Worm (Caenorhabditis elegans) whole organism, early embryonic: ENCODE data around the gene F52D2.12.
"Not testable (repeated sequence)": the region's sequence is repeated elsewhere in the genome, so short reads cannot be mapped to it uniquely, and the experiment has no call there.

Experiments
- B0310.2 ChIP-seq: sonication (generic microtip); optimal IDR thresholded peaks from 2 replicates; lab custom pipeline; 2016; ENCODE audit warnings: mild to moderate bottlenecking, missing genetic modification characterization, missing compliant biosample characterization
- F13C5.2 ChIP-seq: sonication (generic microtip); optimal IDR thresholded peaks from 2 replicates; lab custom pipeline; 2017; ENCODE audit warnings: mild to moderate bottlenecking, missing genetic modification characterization, inconsistent platforms, missing compliant biosample characterization
- aly-1 ChIP-seq: sonication (generic microtip); optimal IDR thresholded peaks from 2 replicates; lab custom pipeline; 2016; ENCODE audit warnings: missing genetic modification characterization, missing compliant biosample characterization
- ama-1 ChIP-seq: fragments of 150-350 bp; optimal IDR thresholded peaks from 2 replicates; lab custom pipeline; 2014
- ceh-13 ChIP-seq: fragments of 200-800 bp; sonication (Bioruptor generic); optimal IDR thresholded peaks from 2 replicates; lab custom pipeline; 2018; ENCODE audit warnings: mild to moderate bottlenecking, missing genetic modification characterization, missing compliant biosample characterization
- ceh-36 ChIP-seq: sonication (generic microtip); optimal IDR thresholded peaks from 2 replicates; lab custom pipeline; 2016; ENCODE audit warnings: missing genetic modification characterization, inconsistent platforms, missing compliant biosample characterization
- ets-7 ChIP-seq: sonication (generic microtip); optimal IDR thresholded peaks from 2 replicates; lab custom pipeline; 2016; ENCODE audit warnings: missing genotype, missing genetic modification characterization, missing compliant biosample characterization
- flt-1 ChIP-seq: fragments of 200-800 bp; sonication (Bioruptor generic); IDR thresholded peaks from 2 replicates; pipeline ENCODE4 v1.3.6; 2022; ENCODE audit warnings: missing genetic modification characterization, missing compliant biosample characterization
- hmbx-1 ChIP-seq: sonication (generic microtip); optimal IDR thresholded peaks from 2 replicates; lab custom pipeline; 2016; ENCODE audit warnings: mild to moderate bottlenecking, missing genetic modification characterization, missing compliant biosample characterization
- hmg-4 ChIP-seq: fragments of 200-800 bp; sonication (Bioruptor generic); optimal IDR thresholded peaks from 2 replicates; lab custom pipeline; 2018; ENCODE audit warnings: mild to moderate bottlenecking, missing genetic modification characterization, missing compliant biosample characterization
- hnd-1 ChIP-seq: sonication (generic microtip); optimal IDR thresholded peaks from 2 replicates; lab custom pipeline; 2016; ENCODE audit warnings: missing genetic modification characterization, missing compliant biosample characterization
- pes-1 ChIP-seq: fragments of 200-800 bp; sonication (Bioruptor generic); IDR thresholded peaks from 2 replicates; pipeline ENCODE4 v1.3.6; 2022; ENCODE audit warnings: missing genetic modification reagents, missing genetic modification characterization, missing compliant biosample characterization
- scrt-1 ChIP-seq: fragments of 200-800 bp; sonication (Bioruptor generic); IDR thresholded peaks from 2 replicates; pipeline ENCODE4 v1.3.6; 2022; ENCODE audit warnings: missing genetic modification characterization, missing compliant biosample characterization
- sea-1 ChIP-seq: fragments of 200-800 bp; sonication (Bioruptor generic); conservative IDR thresholded peaks from 2 replicates; pipeline ENCODE4 v1.3.6; 2022; ENCODE audit warnings: missing genetic modification characterization, missing compliant biosample characterization
- tbx-11 ChIP-seq: fragments of 200-800 bp; sonication (Bioruptor generic); IDR thresholded peaks from 2 replicates; pipeline ENCODE4 v1.3.6; 2022; ENCODE audit warnings: missing genetic modification characterization, missing compliant biosample characterization
- tbx-37 ChIP-seq: fragments of 200-800 bp; sonication (Bioruptor generic); conservative IDR thresholded peaks from 2 replicates; pipeline ENCODE4 v1.3.6; 2022; ENCODE audit warnings: missing genetic modification reagents, missing genetic modification characterization, missing compliant biosample characterization
- tra-4 ChIP-seq: sonication (generic microtip); optimal IDR thresholded peaks from 2 replicates; lab custom pipeline; 2017; ENCODE audit warnings: missing genetic modification characterization, missing compliant biosample characterization

F52D2.12 gene

DNA sequence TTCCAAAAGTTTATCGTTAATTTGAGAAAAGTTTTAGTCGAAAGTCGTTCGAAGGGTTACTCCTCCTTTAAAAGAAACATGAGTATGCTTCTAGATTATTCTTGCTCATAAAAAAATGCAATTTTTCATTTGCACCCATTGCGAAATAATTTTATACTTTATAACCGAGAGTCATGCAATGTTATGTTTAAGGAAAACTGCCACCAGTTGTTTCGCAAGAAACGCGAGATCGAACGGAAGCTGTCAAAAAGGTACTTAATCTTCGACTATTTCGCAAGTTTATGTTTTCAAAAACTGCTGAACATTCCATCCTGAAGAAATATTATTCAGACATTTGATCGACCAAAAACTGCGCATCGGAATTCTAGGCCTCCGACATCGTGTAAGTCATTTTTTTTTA, 36.1 kb downstream of the F52D2.12 start:
- TF ChIP-seq hmbx-1 (tag; lab: Kevin White, UChicago) = no peak
- no peak for TF ChIP-seq flt-1 (GFP tag; lab: Robert Waterston, UW)
- TF ChIP-seq ceh-13 = no peak

DNA sequence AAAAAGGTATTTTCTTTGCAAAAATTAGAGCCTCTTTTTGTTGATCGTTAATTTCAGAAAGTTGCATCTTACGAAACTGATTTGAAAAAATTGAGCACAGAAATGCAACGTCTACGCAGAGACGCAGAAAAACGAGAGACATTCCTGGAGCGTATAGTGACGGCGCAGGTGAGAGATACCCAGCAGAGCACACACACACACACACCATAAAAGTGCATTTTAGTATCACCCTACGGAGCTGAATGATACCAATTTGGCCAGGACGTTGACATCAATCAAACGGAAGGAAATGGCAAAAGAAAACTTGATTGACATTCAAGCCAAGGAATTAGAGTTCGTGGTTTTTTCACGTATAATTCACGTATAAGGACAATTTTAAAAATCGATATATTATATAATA, 36.7 kb downstream of the F52D2.12 start:
- TF ChIP-seq tra-4 (tag; lab: Kevin White, UChicago) (no peak), ceh-13 (no peak), ceh-36 (tag; lab: Kevin White, UChicago) (no peak), ama-1 (no peak), hnd-1 (tag; lab: Kevin White, UChicago) (no peak), B0310.2 (no peak), sea-1 (GFP tag; lab: Robert Waterston, UW) (no peak), scrt-1 (GFP tag; lab: Robert Waterston, UW) (no peak), tbx-37 (GFP tag; lab: Robert Waterston, UW) (no peak), ets-7 (tag; lab: Kevin White, UChicago) (no peak), hmbx-1 (tag; lab: Kevin White, UChicago) (no peak), hmg-4 (GFP tag; lab: Kevin White, UChicago) (no peak), tbx-11 (no peak), F13C5.2 (tag; lab: Kevin White, UChicago) (no peak), aly-1 (tag; lab: Kevin White, UChicago) (no peak), flt-1 (GFP tag; lab: Robert Waterston, UW) (no peak)

DNA sequence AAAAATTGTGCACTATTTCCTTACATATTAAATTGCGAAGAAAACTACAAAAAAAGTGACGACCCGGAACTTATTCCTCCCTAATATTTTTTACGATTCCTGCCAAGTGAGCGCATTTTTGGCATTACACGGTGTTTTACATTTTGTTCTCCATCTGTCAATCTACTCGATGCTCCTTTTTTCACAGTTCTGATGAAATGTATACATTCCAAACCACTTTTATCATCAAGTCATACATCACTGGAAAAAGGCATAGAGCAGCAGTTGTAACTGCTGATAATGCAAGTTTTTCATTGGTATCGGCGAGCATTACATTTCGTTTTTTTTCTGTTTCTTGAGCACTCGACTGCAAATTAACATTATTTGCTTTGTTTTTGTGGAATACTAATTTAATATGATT, 40.4 kb downstream of the F52D2.12 start:
- TF ChIP-seq hmg-4 (GFP tag; lab: Kevin White, UChicago) (no peak), hmbx-1 (tag; lab: Kevin White, UChicago) (no peak), ceh-36 (tag; lab: Kevin White, UChicago) (no peak)

DNA sequence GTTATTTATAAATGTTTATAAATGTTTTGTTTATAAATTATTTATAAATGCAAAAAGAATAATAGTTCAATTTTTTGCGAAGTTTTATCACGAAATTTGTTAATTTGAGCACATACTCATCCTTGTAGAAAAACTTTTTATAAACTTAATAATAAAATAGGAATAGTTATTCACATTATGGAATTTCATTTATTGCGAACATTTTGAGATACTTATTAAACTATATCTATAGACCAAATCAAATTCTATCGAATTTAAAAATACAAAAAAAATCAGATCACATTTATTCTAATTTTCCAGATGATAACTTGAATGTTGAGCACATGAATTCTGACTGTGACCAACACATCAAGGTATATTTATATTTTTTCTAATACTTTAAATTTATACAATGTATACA, 41.0 kb downstream of the F52D2.12 start, which contains the start of gene Y102A11A.3:
TSS of gene Y102A11A.3 (plus strand) at position 301 of the 400 bp plus-strand sequence.
- TF ChIP-seq ets-7 (tag; lab: Kevin White, UChicago) (no peak), ceh-13 (no peak), ceh-36 (tag; lab: Kevin White, UChicago) (no peak), aly-1 (tag; lab: Kevin White, UChicago) (no peak), F13C5.2 (tag; lab: Kevin White, UChicago) (no peak), flt-1 (GFP tag; lab: Robert Waterston, UW) (no peak)

DNA sequence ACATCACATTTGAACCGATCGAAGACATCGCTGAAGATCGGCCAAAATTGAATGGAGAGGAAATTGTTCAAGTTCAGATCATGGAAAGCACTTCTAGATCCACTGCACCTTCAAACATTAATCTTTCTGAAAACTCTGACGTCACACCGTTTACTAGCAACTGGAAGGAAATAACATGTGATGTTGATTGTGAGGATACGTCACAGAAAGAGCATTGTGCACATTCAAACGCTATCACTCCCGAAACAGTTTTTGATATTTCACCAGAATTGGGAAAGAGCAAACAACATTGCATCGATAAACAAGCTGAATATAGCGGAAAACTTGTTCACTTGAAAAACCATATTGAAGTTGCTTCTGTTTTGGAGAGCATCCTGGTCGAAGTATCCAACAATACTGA, 43.7 kb downstream of the F52D2.12 start:
- TF ChIP-seq ama-1 (no peak), pes-1 (GFP tag; lab: Robert Waterston, UW) (no peak), hnd-1 (tag; lab: Kevin White, UChicago) (no peak), ets-7 (tag; lab: Kevin White, UChicago) (no peak), scrt-1 (GFP tag; lab: Robert Waterston, UW) (no peak)

DNA sequence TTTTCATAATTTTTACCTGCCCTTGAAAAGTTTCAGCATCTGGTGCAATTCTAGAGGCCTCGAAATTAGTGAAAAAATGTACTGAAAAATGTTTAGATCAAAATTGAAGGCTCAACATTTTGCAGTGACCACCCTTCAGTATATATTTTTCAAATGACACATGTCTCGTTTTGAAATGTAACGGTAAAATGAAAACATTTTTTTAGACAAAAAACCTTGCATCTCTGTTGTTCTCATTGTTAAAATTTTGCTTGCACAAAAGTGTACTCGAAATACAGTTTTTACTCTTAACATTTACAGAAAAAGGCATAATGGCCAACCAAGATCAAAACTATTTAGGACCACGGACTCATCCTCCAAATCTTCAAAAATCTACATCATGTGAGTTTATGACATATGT, 48.5 kb downstream of the F52D2.12 start, which contains the start of gene Y102A11A.2:
TSS of gene Y102A11A.2 (plus strand) at position 301 of the 400 bp plus-strand sequence.
- TF ChIP-seq sea-1 (GFP tag; lab: Robert Waterston, UW); ceh-13; tbx-37 (GFP tag; lab: Robert Waterston, UW): not testable (repeated sequence)
